Fruit fly (Drosophila melanogaster) Kc167 (cell line): ENCODE measurements around the gene CG10550.

Experiments
- Sin3A ChIP-seq: fragments of >200 bp; optimal IDR thresholded peaks from 2 replicates; lab custom pipeline; 2018; ENCODE audit warnings: missing external identifiers
- h ChIP-seq: fragments of >200 bp; optimal IDR thresholded peaks from 3 replicates; lab custom pipeline; 2018; ENCODE audit warnings: missing external identifiers
- insv ChIP-seq: fragments of >200 bp; optimal IDR thresholded peaks from 3 replicates; lab custom pipeline; 2018; ENCODE audit warnings: missing external identifiers
- psq ChIP-seq: fragments of >200 bp; optimal IDR thresholded peaks from 2 replicates; lab custom pipeline; 2017; ENCODE audit warnings: missing external identifiers

dm6 chr3R:25318011-25318410 is 9.8 kb upstream of the CG10550 start, which contains the start of gene CG10553:
- no peak for TF ChIP-seq psq (lab: Kevin White, UChicago)
- TF ChIP-seq h = no peak
- no peak for TF ChIP-seq insv (lab: Kevin White, UChicago)
- TF ChIP-seq Sin3A (lab: Kevin White, UChicago) = no peak
